Worm (Caenorhabditis elegans) whole organism, late embryonic: ENCODE data around the gene ugt-30.

Experiments used
- C08G9.2 ChIP-seq: sonication (generic microtip); optimal IDR thresholded peaks from 2 replicates; lab custom pipeline; 2016; ENCODE audit warnings: mild to moderate bottlenecking, missing genetic modification characterization, moderate library complexity, missing compliant biosample characterization
- T23F11.4 ChIP-seq: fragments of 200-800 bp; sonication (Bioruptor generic); optimal IDR thresholded peaks from 2 replicates; lab custom pipeline; 2018; ENCODE audit warnings: mild to moderate bottlenecking, missing genetic modification characterization, missing compliant biosample characterization
- ama-1 ChIP-seq: fragments of 150-350 bp; optimal IDR thresholded peaks from 2 replicates; lab custom pipeline; 2014
- ceh-14 ChIP-seq: sonication (generic microtip); optimal IDR thresholded peaks from 2 replicates; lab custom pipeline; 2016; ENCODE audit warnings: missing genotype, missing genetic modification characterization, missing compliant biosample characterization
- ceh-19 ChIP-seq: fragments of 200-800 bp; sonication (Bioruptor generic); optimal IDR thresholded peaks from 2 replicates; lab custom pipeline; 2018; ENCODE audit warnings: mild to moderate bottlenecking, missing genetic modification characterization, missing compliant biosample characterization
- ceh-24 ChIP-seq: sonication (generic microtip); optimal IDR thresholded peaks from 2 replicates; lab custom pipeline; 2016; ENCODE audit warnings: mild to moderate bottlenecking, missing genetic modification characterization, missing compliant biosample characterization
- ceh-31 ChIP-seq: sonication (generic microtip); optimal IDR thresholded peaks from 2 replicates; lab custom pipeline; 2016; ENCODE audit warnings: missing genetic modification characterization, missing compliant biosample characterization
- ceh-48 ChIP-seq: sonication (generic microtip); optimal IDR thresholded peaks from 2 replicates; lab custom pipeline; 2016; ENCODE audit warnings: missing genetic modification characterization, inconsistent platforms, missing compliant biosample characterization
- dmd-4 ChIP-seq: sonication (generic microtip); optimal IDR thresholded peaks from 2 replicates; lab custom pipeline; 2016; ENCODE audit warnings: borderline replicate concordance, missing genetic modification characterization, missing compliant biosample characterization
- elt-4 ChIP-seq: sonication (generic microtip); optimal IDR thresholded peaks from 2 replicates; lab custom pipeline; 2016; ENCODE audit warnings: missing genetic modification characterization, missing compliant biosample characterization
- ets-4 ChIP-seq: sonication (generic microtip); optimal IDR thresholded peaks from 2 replicates; lab custom pipeline; 2016; ENCODE audit warnings: missing genetic modification characterization, missing compliant biosample characterization
- fkh-10 ChIP-seq: fragments of 150-350 bp; optimal IDR thresholded peaks from 2 replicates; lab custom pipeline; 2014; ENCODE audit warnings: missing biosample characterization, missing genetic modification reagents, missing genetic modification characterization
- fkh-6 ChIP-seq: sonication (generic microtip); optimal IDR thresholded peaks from 2 replicates; lab custom pipeline; 2016; ENCODE audit warnings: missing genetic modification characterization, missing compliant biosample characterization
- hlh-6 ChIP-seq: sonication (generic microtip); optimal IDR thresholded peaks from 2 replicates; lab custom pipeline; 2016; ENCODE audit warnings: missing genotype, missing genetic modification characterization, missing compliant biosample characterization
- lim-6 ChIP-seq: sonication (generic microtip); optimal IDR thresholded peaks from 2 replicates; lab custom pipeline; 2016; ENCODE audit warnings: missing genetic modification characterization, missing compliant biosample characterization
- mec-3 ChIP-seq: sonication (generic microtip); optimal IDR thresholded peaks from 2 replicates; lab custom pipeline; 2016; ENCODE audit warnings: borderline replicate concordance, missing genetic modification characterization, missing compliant biosample characterization
- nhr-232 ChIP-seq: sonication (generic microtip); optimal IDR thresholded peaks from 2 replicates; lab custom pipeline; 2016; ENCODE audit warnings: missing genetic modification characterization, missing compliant biosample characterization
- npax-4 ChIP-seq: sonication (generic microtip); optimal IDR thresholded peaks from 2 replicates; lab custom pipeline; 2016; ENCODE audit warnings: missing genetic modification characterization, missing compliant biosample characterization
- pha-4 ChIP-seq: fragments of 150-350 bp; optimal IDR thresholded peaks from 2 replicates; lab custom pipeline; 2018; ENCODE audit warnings: missing biosample characterization, missing genetic modification reagents, missing genetic modification characterization
- pqm-1 ChIP-seq: sonication (generic microtip); optimal IDR thresholded peaks from 2 replicates; lab custom pipeline; 2016; ENCODE audit warnings: missing genetic modification characterization, missing compliant biosample characterization
- rnt-1 ChIP-seq: sonication (generic microtip); optimal IDR thresholded peaks from 2 replicates; lab custom pipeline; 2016; ENCODE audit warnings: missing genetic modification characterization, missing compliant biosample characterization
- sox-4 ChIP-seq: sonication (generic microtip); optimal IDR thresholded peaks from 2 replicates; lab custom pipeline; 2017; ENCODE audit warnings: mild to moderate bottlenecking, missing genetic modification characterization, inconsistent platforms, missing compliant biosample characterization
- tbx-7 ChIP-seq: sonication (generic microtip); optimal IDR thresholded peaks from 2 replicates; lab custom pipeline; 2016; ENCODE audit warnings: missing genotype, missing genetic modification characterization, missing compliant biosample characterization
- unc-3 ChIP-seq, 2 experiments: fragments of 200-800 bp in 1 of 2; sonication (Bioruptor generic) in 1 of 2; sonication (generic microtip) in 1 of 2; conservative IDR thresholded peaks in 1 of 2; optimal IDR thresholded peaks in 1 of 2; 2 replicates each; pipeline versions ENCODE4 v1.3.6 to Lab custom; 2016 to 2022; ENCODE audit warnings: missing compliant biosample characterization in 2 of 2, missing genetic modification characterization in 2 of 2, missing genetic modification reagents in 1 of 2
- unc-42 ChIP-seq: sonication (generic microtip); optimal IDR thresholded peaks from 2 replicates; lab custom pipeline; 2016; ENCODE audit warnings: missing genotype, missing genetic modification characterization, missing compliant biosample characterization

Gene ugt-30

DNA sequence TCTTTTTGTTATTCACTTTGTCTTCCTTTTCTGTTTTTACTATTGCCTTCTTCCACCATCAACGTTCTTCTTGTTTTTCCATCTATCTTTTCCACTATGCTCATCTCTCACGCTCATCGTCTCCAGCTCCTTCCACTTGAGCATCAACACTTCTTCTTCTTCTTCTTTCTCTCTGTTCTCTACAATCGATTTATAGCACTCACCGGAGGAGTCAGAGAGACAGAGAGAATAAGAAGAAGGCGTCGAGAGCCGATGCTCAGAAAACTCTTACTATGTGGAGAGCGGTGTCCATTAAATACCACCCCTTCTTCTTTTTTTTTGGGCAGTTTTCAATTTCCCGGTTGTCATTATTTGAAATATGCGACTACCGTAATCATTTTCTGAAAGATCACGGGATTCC lies 50.2 kb downstream of the ugt-30 start:
- no peak for TF ChIP-seq lim-6 (tag; lab: Kevin White, UChicago)
- no peak for TF ChIP-seq rnt-1 (tag; lab: Kevin White, UChicago)
- TF ChIP-seq fkh-6 (tag; lab: Kevin White, UChicago): no peak
- no peak for TF ChIP-seq pqm-1
- TF ChIP-seq tbx-7 (tag; lab: Kevin White, UChicago): no peak
- no peak for TF ChIP-seq ceh-24
- TF ChIP-seq hlh-6 (tag; lab: Kevin White, UChicago): no peak
- no peak for TF ChIP-seq unc-3 (GFP tag; conservative IDR thresholded peaks at IDR 0.05; lab: Robert Waterston, UW)
- TF ChIP-seq unc-3 (tag; optimal IDR thresholded peaks at IDR 0.05; lab: Kevin White, UChicago): no peak
- no peak for TF ChIP-seq dmd-4 (tag; lab: Kevin White, UChicago)
- no peak for TF ChIP-seq ceh-19 (GFP tag; lab: Kevin White, UChicago)
- no peak for TF ChIP-seq T23F11.4 (GFP tag; lab: Kevin White, UChicago)
- peak; percentile 29 for TF ChIP-seq unc-42 (tag; lab: Kevin White, UChicago)
- no peak for TF ChIP-seq nhr-232 (tag; lab: Kevin White, UChicago)
- peak; percentile 47 for TF ChIP-seq ceh-31
- no peak for TF ChIP-seq fkh-10 (GFP tag; lab: Kevin White, UChicago)
- TF ChIP-seq elt-4: no peak
- TF ChIP-seq mec-3 (tag; lab: Kevin White, UChicago): no peak
- TF ChIP-seq npax-4: no peak
- TF ChIP-seq ceh-14: no peak
- no peak for TF ChIP-seq pha-4
- TF ChIP-seq ama-1 (lab: Kevin White, UChicago): no peak
- TF ChIP-seq C08G9.2 (tag; lab: Kevin White, UChicago): no peak
- TF ChIP-seq ets-4 (tag; lab: Kevin White, UChicago): no peak
- TF ChIP-seq ceh-48 (tag; lab: Kevin White, UChicago): peak; percentile 58

DNA sequence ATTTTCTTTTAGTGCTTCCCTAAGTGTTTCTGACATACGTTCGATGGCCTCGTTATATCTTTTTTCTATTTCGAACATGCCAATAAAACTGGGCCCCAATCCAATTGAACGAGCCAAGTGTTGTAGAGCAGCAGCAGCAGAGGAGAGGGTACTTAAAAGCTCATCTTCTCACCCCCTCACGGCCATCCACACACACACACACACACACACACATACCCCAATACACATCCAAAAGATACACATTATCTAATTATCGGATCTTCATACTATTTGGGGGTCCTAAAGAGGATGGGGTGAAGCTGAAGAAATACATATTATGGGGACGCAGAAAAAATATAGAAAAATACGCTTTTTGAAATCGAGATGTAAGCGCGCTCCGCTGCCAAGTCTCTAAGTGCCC lies 52.3 kb downstream of the ugt-30 start:
- TF ChIP-seq ceh-48 (tag; lab: Kevin White, UChicago) (peak; percentile 39), unc-42 (tag; lab: Kevin White, UChicago) (peak; percentile 91), ceh-31 (peak; percentile 13), pha-4 (no peak), ceh-19 (GFP tag; lab: Kevin White, UChicago) (no peak), sox-4 (tag; lab: Kevin White, UChicago) (no peak)
